Fruit fly (Drosophila melanogaster) whole organism, adult: ENCODE measurements around the gene Der-1.

Experiments
- CG11617 ChIP-seq: fragments of 200-800 bp; sonication (Bioruptor generic); optimal IDR thresholded peaks from 2 replicates; lab custom pipeline; 2017; ENCODE audit warnings: mild to moderate bottlenecking, missing biosample characterization, missing genetic modification reagents, missing genetic modification characterization
- CG12768 ChIP-seq: fragments of 200-800 bp; sonication (Bioruptor generic); optimal IDR thresholded peaks from 2 replicates; lab custom pipeline; 2017; ENCODE audit warnings: missing biosample characterization, missing genetic modification characterization, mild to moderate bottlenecking, moderate library complexity, missing genetic modification reagents
- CG14711 ChIP-seq: fragments of 200-800 bp; sonication (Bioruptor generic); optimal IDR thresholded peaks from 2 replicates; lab custom pipeline; 2018; ENCODE audit warnings: missing biosample characterization, mild to moderate bottlenecking, missing genetic modification characterization, moderate library complexity
- CG1620 ChIP-seq: fragments of 200-800 bp; sonication (Bioruptor generic); optimal IDR thresholded peaks from 2 replicates; lab custom pipeline; 2016; ENCODE audit warnings: missing biosample characterization, missing genetic modification characterization
- CG33017 ChIP-seq: fragments of 200-800 bp; sonication (Bioruptor generic); optimal IDR thresholded peaks from 2 replicates; lab custom pipeline; 2018; ENCODE audit warnings: missing biosample characterization, mild to moderate bottlenecking, missing genetic modification characterization, moderate library complexity
- CG5204 ChIP-seq: fragments of 200-800 bp; sonication (Bioruptor generic); optimal IDR thresholded peaks from 2 replicates; lab custom pipeline; 2016; ENCODE audit warnings: missing biosample characterization, missing genetic modification characterization
- CG7045 ChIP-seq: fragments of 200-800 bp; sonication (Bioruptor generic); optimal IDR thresholded peaks from 2 replicates; lab custom pipeline; 2017; ENCODE audit warnings: missing biosample characterization, mild to moderate bottlenecking, missing genetic modification characterization
- CG7101 ChIP-seq: fragments of 200-800 bp; sonication (Bioruptor generic); optimal IDR thresholded peaks from 2 replicates; lab custom pipeline; 2018; ENCODE audit warnings: missing biosample characterization, mild to moderate bottlenecking, missing genetic modification characterization, moderate library complexity
- Clk ChIP-seq: fragments of 200-800 bp; sonication (Bioruptor generic); optimal IDR thresholded peaks from 2 replicates; lab custom pipeline; 2017; ENCODE audit warnings: missing biosample characterization, missing genetic modification characterization
- Crg-1 ChIP-seq: fragments of 200-800 bp; sonication (Bioruptor generic); optimal IDR thresholded peaks from 2 replicates; lab custom pipeline; 2016; ENCODE audit warnings: missing biosample characterization, missing genetic modification characterization
- Hr96 ChIP-seq: fragments of 200-800 bp; sonication (Bioruptor generic); optimal IDR thresholded peaks from 2 replicates; lab custom pipeline; 2016; ENCODE audit warnings: missing biosample characterization, missing genetic modification characterization
- Mnt ChIP-seq: fragments of 200-800 bp; sonication (Bioruptor generic); optimal IDR thresholded peaks from 2 replicates; lab custom pipeline; 2016; ENCODE audit warnings: missing biosample characterization, mild to moderate bottlenecking, missing genetic modification characterization
- bab1 ChIP-seq: fragments of 200-800 bp; sonication (Bioruptor generic); optimal IDR thresholded peaks from 3 replicates; lab custom pipeline; 2019; ENCODE audit warnings: missing biosample characterization, mild to moderate bottlenecking, missing genetic modification characterization, moderate library complexity
- cic ChIP-seq: fragments of 200-800 bp; sonication (Bioruptor generic); optimal IDR thresholded peaks from 2 replicates; lab custom pipeline; 2017; ENCODE audit warnings: missing biosample characterization, mild to moderate bottlenecking, missing genetic modification characterization, moderate library complexity
- cnc ChIP-seq, 2 experiments: fragments of >200 bp; optimal IDR thresholded peaks; 2 replicates each; lab custom pipeline; 2017
- kay ChIP-seq: fragments of 200-800 bp; sonication (Bioruptor generic); peaks from one replicate; lab custom pipeline; 2016; ENCODE audit warnings: missing biosample characterization, missing genetic modification characterization, borderline replicate concordance
- ovo ChIP-seq: fragments of 200-800 bp; sonication (Bioruptor generic); optimal IDR thresholded peaks from 2 replicates; lab custom pipeline; 2016; ENCODE audit warnings: missing biosample characterization, missing genetic modification characterization
- pad ChIP-seq: fragments of 200-800 bp; sonication (Bioruptor generic); optimal IDR thresholded peaks from 3 replicates; lab custom pipeline; 2017; ENCODE audit warnings: missing biosample characterization, missing genetic modification characterization, mild to moderate bottlenecking, moderate library complexity, missing genetic modification reagents
- tj ChIP-seq: fragments of 200-800 bp; sonication (Bioruptor generic); optimal IDR thresholded peaks from 3 replicates; lab custom pipeline; 2017; ENCODE audit warnings: missing biosample characterization, mild to moderate bottlenecking, missing genetic modification characterization, moderate library complexity
- toe ChIP-seq: fragments of 200-800 bp; sonication (Bioruptor generic); optimal IDR thresholded peaks from 2 replicates; lab custom pipeline; 2016; ENCODE audit warnings: missing biosample characterization, missing genetic modification characterization

Der-1 gene

DNA sequence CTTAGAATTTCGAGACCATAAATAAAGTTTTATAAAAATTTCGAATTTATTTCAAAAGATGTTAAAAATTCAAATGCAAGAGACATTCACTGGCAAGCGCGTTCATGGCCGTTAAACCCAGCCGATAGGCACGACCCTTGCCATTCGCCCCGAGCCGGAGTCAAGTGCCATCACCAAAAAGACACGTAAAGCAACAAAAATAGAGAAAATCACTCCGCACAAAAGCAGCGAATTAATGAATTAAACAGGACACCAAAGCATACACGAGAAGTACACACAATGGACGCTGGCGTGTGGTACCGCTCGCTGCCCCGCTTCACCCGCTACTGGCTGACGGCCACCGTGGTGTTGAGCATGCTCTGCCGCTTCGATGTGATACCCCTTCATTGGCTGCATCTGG lies at the start of gene Der-1:
Gene Der-1, plus strand, starts transcription at position 1 of the 400 bp plus-strand sequence.
- TF ChIP-seq CG7101 (peak; percentile 4), CG14711 (tag; lab: Kevin White, UChicago) (no peak), bab1 (peak; percentile 7), tj (GFP tag; lab: Kevin White, UChicago) (no peak), Mnt (peak; percentile 3), CG1620 (GFP tag; lab: Kevin White, UChicago) (peak; percentile 4), Crg-1 (GFP tag; lab: Kevin White, UChicago) (peak; percentile 14)

DNA sequence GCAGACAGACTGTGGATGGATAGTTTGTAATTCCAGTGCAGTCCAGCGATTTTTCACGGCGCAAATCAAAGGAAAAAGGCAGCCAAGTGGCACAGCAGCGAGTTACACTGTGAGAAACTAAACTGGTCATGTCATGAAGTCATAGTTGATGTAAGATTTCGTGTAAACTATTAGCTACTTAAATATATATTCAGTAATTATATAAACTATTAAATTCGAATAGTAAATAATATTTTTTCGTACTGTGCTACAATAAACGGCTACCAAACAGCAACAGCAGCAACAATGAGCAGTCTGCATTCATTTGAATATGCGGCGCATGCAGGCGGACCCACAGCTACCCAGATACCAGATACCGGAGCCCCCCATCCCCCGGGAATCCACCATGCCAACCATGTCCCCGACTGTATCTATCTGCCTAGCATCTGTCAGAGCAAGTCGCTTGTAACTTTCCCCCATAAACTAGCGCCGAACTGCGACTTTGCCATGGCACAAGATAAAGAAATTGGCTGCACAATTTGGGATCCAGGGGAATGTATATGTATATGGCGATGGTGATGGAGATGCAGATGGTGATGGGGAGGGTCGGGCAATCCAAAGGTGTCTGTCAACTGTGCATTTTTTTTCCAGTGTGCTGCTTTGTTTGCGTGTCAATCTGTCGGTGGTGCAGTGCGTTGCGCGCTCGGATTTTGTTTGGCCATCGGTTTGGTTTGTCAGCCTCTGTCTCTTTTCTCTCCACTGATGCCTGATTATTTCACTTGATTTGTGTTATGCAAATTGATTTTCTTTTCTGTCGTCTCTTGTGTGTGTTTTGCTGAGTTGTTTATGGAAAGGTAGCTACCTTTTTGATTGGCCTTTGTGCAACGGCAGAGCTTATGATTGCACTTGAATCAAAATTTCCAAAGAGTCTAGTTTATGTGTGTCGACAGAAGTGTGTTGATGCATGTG lies 47.6 kb upstream of the Der-1 start:
- no peak for TF ChIP-seq CG11617
- TF ChIP-seq cnc (optimal IDR thresholded peaks at IDR 0.05; lab: Kevin White, UChicago): no peak
- TF ChIP-seq CG5204 (GFP tag; lab: Kevin White, UChicago): no peak
- TF ChIP-seq bab1: no peak
- TF ChIP-seq CG1620 (GFP tag; lab: Kevin White, UChicago): no peak
- no peak for TF ChIP-seq pad (GFP tag; lab: Kevin White, UChicago)
- TF ChIP-seq tj (GFP tag; lab: Kevin White, UChicago): no peak
- no peak for TF ChIP-seq Crg-1 (GFP tag; lab: Kevin White, UChicago)
- TF ChIP-seq ovo (GFP tag; lab: Kevin White, UChicago): no peak
- no peak for TF ChIP-seq Clk (GFP tag; lab: Kevin White, UChicago)
- TF ChIP-seq kay (GFP tag; lab: Kevin White, UChicago): no peak
- no peak for TF ChIP-seq CG14711 (tag; lab: Kevin White, UChicago)
- no peak for TF ChIP-seq CG12768

DNA sequence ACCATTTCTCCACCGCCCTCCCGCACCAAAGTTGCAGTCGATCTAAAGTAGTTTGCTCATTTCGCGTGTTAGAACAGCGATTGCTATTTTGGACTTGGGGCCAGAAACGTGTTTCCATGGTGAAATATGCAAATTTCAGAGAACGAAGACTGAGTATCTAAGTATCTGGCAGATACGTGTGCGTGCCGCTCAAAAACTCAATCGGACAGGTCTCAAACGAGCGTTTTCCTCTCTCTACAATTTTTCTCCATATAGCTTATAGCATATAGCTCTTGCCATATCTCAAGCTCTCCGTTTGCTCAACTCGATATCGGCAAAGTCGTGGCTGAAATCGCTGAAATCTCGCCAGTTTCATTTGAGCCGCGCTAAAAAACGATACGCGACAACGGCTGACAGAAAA lies 46.4 kb upstream of the Der-1 start:
- TF ChIP-seq CG12768 (peak; percentile 24), cnc (optimal IDR thresholded peaks at IDR 0.05; lab: Kevin White, UChicago) (no peak)

DNA sequence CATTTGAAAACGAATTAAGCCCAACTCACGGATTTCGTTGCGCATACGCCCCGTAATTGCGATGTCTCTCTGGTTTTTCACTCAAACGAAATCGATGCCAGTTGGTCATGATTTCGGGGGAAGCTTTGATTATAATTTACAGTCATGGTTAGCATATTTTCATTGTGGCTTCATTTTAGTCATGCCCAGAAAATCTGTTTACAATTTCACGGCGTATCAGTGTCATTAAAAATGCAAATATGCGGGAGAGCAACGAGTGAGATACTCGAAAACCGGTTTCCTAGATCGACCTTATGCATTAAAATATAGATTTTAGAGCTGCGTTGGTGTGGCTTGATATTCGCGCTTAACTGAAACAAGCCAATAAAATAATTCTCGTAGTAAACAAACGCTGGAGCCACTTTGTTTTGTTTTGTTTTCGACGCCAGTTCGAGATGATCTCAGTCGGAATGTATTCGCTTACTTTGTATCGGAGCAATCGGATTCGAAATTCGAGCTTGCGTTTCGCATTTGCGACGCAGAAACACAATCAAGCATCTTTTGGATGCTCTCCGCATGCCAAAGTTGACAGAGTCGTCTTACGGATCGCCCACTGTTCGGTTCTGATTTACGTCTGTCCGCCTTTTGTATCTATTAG lies 43.1 kb upstream of the Der-1 start:
- TF ChIP-seq CG14711 (tag; lab: Kevin White, UChicago) (no peak), Clk (GFP tag; lab: Kevin White, UChicago) (no peak), Mnt (no peak), kay (GFP tag; lab: Kevin White, UChicago) (no peak), pad (GFP tag; lab: Kevin White, UChicago) (no peak), bab1 (no peak), CG7101 (no peak), cnc (optimal IDR thresholded peaks at IDR 0.05; lab: Kevin White, UChicago) (no peak), tj (GFP tag; lab: Kevin White, UChicago) (no peak), ovo (GFP tag; lab: Kevin White, UChicago) (no peak), CG5204 (GFP tag; lab: Kevin White, UChicago) (no peak), CG7045 (GFP tag; lab: Kevin White, UChicago) (no peak), CG12768 (no peak), cic (GFP tag; lab: Kevin White, UChicago) (no peak)

DNA sequence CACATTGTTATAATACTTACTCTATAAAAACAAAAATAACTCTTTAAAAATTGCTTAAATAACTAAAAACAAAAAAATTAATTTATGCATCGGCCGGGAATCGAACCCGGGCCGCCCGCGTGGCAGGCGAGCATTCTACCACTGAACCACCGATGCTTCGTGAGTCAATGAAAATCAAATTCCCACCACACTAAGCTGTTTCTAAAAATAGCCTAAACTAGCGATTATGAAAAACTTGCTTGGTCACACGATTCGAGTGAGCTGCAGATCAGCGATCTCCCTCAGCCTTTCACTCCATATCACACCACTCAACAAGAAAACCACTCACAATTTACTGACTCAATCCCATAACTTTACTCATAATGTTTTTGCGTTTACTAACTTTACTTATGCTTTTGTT lies 35.8 kb upstream of the Der-1 start:
- peak in 1 of 2 experiments; percentile 59 for TF ChIP-seq cnc (optimal IDR thresholded peaks at IDR 0.05; lab: Kevin White, UChicago)
- peak; percentile 47 for TF ChIP-seq tj (GFP tag; lab: Kevin White, UChicago)
- TF ChIP-seq CG5204 (GFP tag; lab: Kevin White, UChicago): no peak
- TF ChIP-seq CG7101: no peak
- no peak for TF ChIP-seq CG12768
- no peak for TF ChIP-seq CG11617
- TF ChIP-seq toe (GFP tag; lab: Kevin White, UChicago): no peak
- TF ChIP-seq Mnt: no peak
- no peak for TF ChIP-seq CG1620 (GFP tag; lab: Kevin White, UChicago)
- TF ChIP-seq CG7045 (GFP tag; lab: Kevin White, UChicago): no peak
- no peak for TF ChIP-seq Clk (GFP tag; lab: Kevin White, UChicago)
- no peak for TF ChIP-seq CG14711 (tag; lab: Kevin White, UChicago)
- TF ChIP-seq kay (GFP tag; lab: Kevin White, UChicago): no peak
- no peak for TF ChIP-seq Crg-1 (GFP tag; lab: Kevin White, UChicago)

DNA sequence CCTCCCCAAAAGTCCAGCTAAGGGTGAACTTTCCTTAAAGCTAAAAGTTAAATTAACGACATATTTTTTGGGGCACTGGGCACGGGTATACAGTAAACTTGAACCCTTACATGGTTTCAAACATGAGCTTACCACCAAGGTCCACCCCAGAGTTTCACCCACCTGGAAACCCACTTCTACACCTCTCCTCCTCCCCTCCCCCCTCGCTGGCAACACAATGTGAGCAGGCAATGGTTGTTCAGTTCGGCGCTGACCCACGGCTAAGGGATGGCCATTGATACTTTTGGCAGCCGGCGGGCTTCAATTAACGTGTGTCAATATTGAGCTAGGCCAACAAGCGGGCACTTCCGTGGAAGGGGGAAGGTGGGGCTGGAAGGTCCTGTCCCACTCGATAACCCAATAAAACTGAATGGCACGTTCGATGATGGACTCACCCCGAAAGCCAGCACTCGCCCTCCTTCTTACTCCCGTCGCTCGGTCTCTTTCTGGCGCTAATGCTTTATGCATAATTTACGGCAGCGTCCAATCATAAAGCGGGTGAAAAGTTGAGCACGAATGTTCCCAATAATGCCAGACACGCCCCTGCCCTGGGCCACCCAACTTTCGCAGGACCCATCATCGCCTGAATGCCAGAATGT lies 29.2 kb upstream of the Der-1 start:
- TF ChIP-seq CG11617 (no peak), kay (GFP tag; lab: Kevin White, UChicago) (no peak), CG33017 (tag; lab: Kevin White, UChicago) (no peak), Mnt (no peak), bab1 (no peak), CG12768 (no peak), Hr96 (GFP tag; lab: Kevin White, UChicago) (no peak), CG5204 (GFP tag; lab: Kevin White, UChicago) (no peak), tj (GFP tag; lab: Kevin White, UChicago) (no peak), CG14711 (tag; lab: Kevin White, UChicago) (no peak), toe (GFP tag; lab: Kevin White, UChicago) (no peak), pad (GFP tag; lab: Kevin White, UChicago) (no peak), CG7101 (no peak), CG7045 (GFP tag; lab: Kevin White, UChicago) (no peak), Clk (GFP tag; lab: Kevin White, UChicago) (no peak), cic (GFP tag; lab: Kevin White, UChicago) (no peak), Crg-1 (GFP tag; lab: Kevin White, UChicago) (no peak)
